Fruit fly (Drosophila melanogaster) whole organism, embryonic: ENCODE measurements around the gene CG44271.

Experiments
- Atf6 ChIP-seq: fragments of 200-800 bp; sonication (Bioruptor generic); IDR thresholded peaks from 2 replicates; pipeline ENCODE4 v1.3.6; 2022; ENCODE audit warnings: missing biosample characterization, missing genetic modification characterization
- Awh ChIP-seq: fragments of 200-800 bp; sonication (Bioruptor generic); IDR thresholded peaks from 2 replicates; pipeline ENCODE4, ENCODE4 v1.3.6; 2022; ENCODE audit warnings: missing biosample characterization, missing genetic modification characterization
- BEAF-32 ChIP-seq: fragments of 200-800 bp; sonication (Bioruptor generic); optimal IDR thresholded peaks from 3 replicates; lab custom pipeline; 2017; ENCODE audit warnings: missing biosample characterization, missing genetic modification characterization, mild to moderate bottlenecking, moderate library complexity, missing genetic modification reagents
- Bteb2 ChIP-seq: fragments of 200-800 bp; sonication (Bioruptor generic); optimal IDR thresholded peaks from 2 replicates; lab custom pipeline; 2016; ENCODE audit warnings: missing biosample characterization, missing genetic modification characterization
- CG10147 ChIP-seq: fragments of 200-800 bp; sonication (Bioruptor generic); optimal IDR thresholded peaks from 2 replicates; lab custom pipeline; 2019; ENCODE audit warnings: missing biosample characterization, mild to moderate bottlenecking, missing genetic modification characterization, moderate library complexity
- CG10366 ChIP-seq: fragments of 200-800 bp; sonication (Bioruptor generic); IDR thresholded peaks from 2 replicates; pipeline ENCODE4 v1.3.6; 2022; ENCODE audit warnings: missing biosample characterization, missing genetic modification characterization
- CG10431 ChIP-seq: fragments of 200-800 bp; sonication (Bioruptor generic); optimal IDR thresholded peaks from 3 replicates; lab custom pipeline; 2018; ENCODE audit warnings: missing biosample characterization, mild to moderate bottlenecking, missing genetic modification characterization
- CG11247 ChIP-seq: fragments of 200-800 bp; sonication (Bioruptor generic); IDR thresholded peaks from 2 replicates; pipeline ENCODE4 v1.3.6; 2022; ENCODE audit warnings: missing biosample characterization, missing genetic modification characterization
- CG11696 ChIP-seq: fragments of 200-800 bp; sonication (Bioruptor generic); IDR thresholded peaks from 2 replicates; pipeline ENCODE4 v1.3.6; 2022; ENCODE audit warnings: missing biosample characterization, missing genetic modification characterization
- CG12299 ChIP-seq: fragments of 200-800 bp; sonication (Bioruptor generic); optimal IDR thresholded peaks from 2 replicates; lab custom pipeline; 2018; ENCODE audit warnings: missing biosample characterization, mild to moderate bottlenecking, missing genetic modification characterization
- CG12391 ChIP-seq: fragments of 200-800 bp; sonication (Bioruptor generic); optimal IDR thresholded peaks from 3 replicates; lab custom pipeline; 2018; ENCODE audit warnings: missing biosample characterization, mild to moderate bottlenecking, missing genetic modification characterization, moderate library complexity
- CG12769 ChIP-seq: fragments of 200-800 bp; sonication (Bioruptor generic); optimal IDR thresholded peaks from 2 replicates; lab custom pipeline; 2019; ENCODE audit warnings: missing biosample characterization, mild to moderate bottlenecking, missing genetic modification characterization, moderate library complexity
- CG14710 ChIP-seq: fragments of 200-800 bp; sonication (Bioruptor generic); optimal IDR thresholded peaks from 3 replicates; lab custom pipeline; 2019; ENCODE audit warnings: missing biosample characterization, mild to moderate bottlenecking, missing genetic modification characterization, moderate library complexity
- CG15514 ChIP-seq: fragments of 200-800 bp; sonication (Bioruptor generic); optimal IDR thresholded peaks from 3 replicates; lab custom pipeline; 2017; ENCODE audit warnings: missing biosample characterization, missing genetic modification characterization, mild to moderate bottlenecking, moderate library complexity, missing genetic modification reagents
- CG16863 ChIP-seq: fragments of 200-800 bp; sonication (Bioruptor generic); optimal IDR thresholded peaks from 3 replicates; lab custom pipeline; 2016; ENCODE audit warnings: missing biosample characterization, missing genetic modification characterization
- CG17359 ChIP-seq: fragments of 200-800 bp; sonication (Bioruptor generic); optimal IDR thresholded peaks from 3 replicates; lab custom pipeline; 2018; ENCODE audit warnings: missing biosample characterization, mild to moderate bottlenecking, missing genetic modification characterization, moderate library complexity
- CG17912 ChIP-seq: fragments of 200-800 bp; sonication (Bioruptor generic); optimal IDR thresholded peaks from 2 replicates; lab custom pipeline; 2018; ENCODE audit warnings: missing biosample characterization, mild to moderate bottlenecking, missing genetic modification characterization
- CG18476 ChIP-seq: fragments of 200-800 bp; sonication (Bioruptor generic); optimal IDR thresholded peaks from 2 replicates; lab custom pipeline; 2016; ENCODE audit warnings: missing biosample characterization, mild to moderate bottlenecking, missing genetic modification characterization
- CG18764 ChIP-seq: fragments of 200-800 bp; sonication (Bioruptor generic); optimal IDR thresholded peaks from 3 replicates; lab custom pipeline; 2016; ENCODE audit warnings: missing biosample characterization, missing genetic modification characterization
- CG4328 ChIP-seq: fragments of 200-800 bp; sonication (Bioruptor generic); optimal IDR thresholded peaks from 3 replicates; lab custom pipeline; 2017; ENCODE audit warnings: missing biosample characterization, missing genetic modification reagents, missing genetic modification characterization
- CG4707 ChIP-seq: fragments of 200-800 bp; sonication (Bioruptor generic); optimal IDR thresholded peaks from 2 replicates; lab custom pipeline; 2018; ENCODE audit warnings: missing biosample characterization, mild to moderate bottlenecking, missing genetic modification characterization, moderate library complexity
- CG4820 ChIP-seq: fragments of 200-800 bp; sonication (Bioruptor generic); optimal IDR thresholded peaks from 3 replicates; lab custom pipeline; 2016; ENCODE audit warnings: missing biosample characterization, missing genetic modification characterization
- CG4854 ChIP-seq: fragments of 200-800 bp; sonication (Bioruptor generic); optimal IDR thresholded peaks from 2 replicates; lab custom pipeline; 2016; ENCODE audit warnings: missing biosample characterization, missing genetic modification characterization, inconsistent platforms
- CG6175 ChIP-seq: fragments of 200-800 bp; sonication (Bioruptor generic); IDR thresholded peaks from 3 replicates; pipeline ENCODE4 v1.3.6; 2022; ENCODE audit warnings: missing biosample characterization, missing genetic modification characterization
- CG8089 ChIP-seq: fragments of 200-800 bp; sonication (Bioruptor generic); optimal IDR thresholded peaks from 3 replicates; lab custom pipeline; 2016; ENCODE audit warnings: missing biosample characterization, missing genetic modification characterization
- CG8388 ChIP-seq: fragments of 200-800 bp; sonication (Bioruptor generic); optimal IDR thresholded peaks from 2 replicates; lab custom pipeline; 2019; ENCODE audit warnings: missing biosample characterization, mild to moderate bottlenecking, missing genetic modification characterization, moderate library complexity
- CrebB ChIP-seq: fragments of 200-800 bp; sonication (Bioruptor generic); optimal IDR thresholded peaks from 3 replicates; lab custom pipeline; 2018; ENCODE audit warnings: missing biosample characterization, mild to moderate bottlenecking, missing genetic modification characterization
- HmgZ ChIP-seq: fragments of 200-800 bp; sonication (Bioruptor generic); optimal IDR thresholded peaks from 2 replicates; lab custom pipeline; 2018; ENCODE audit warnings: missing biosample characterization, mild to moderate bottlenecking, missing genetic modification characterization
- Kr ChIP-seq: fragments of 200-800 bp; sonication (Bioruptor generic); optimal IDR thresholded peaks from 2 replicates; lab custom pipeline; 2017; ENCODE audit warnings: missing biosample characterization, mild to moderate bottlenecking, missing genetic modification characterization
- NC2α ChIP-seq: fragments of 200-800 bp; sonication (Bioruptor generic); optimal IDR thresholded peaks from 2 replicates; lab custom pipeline; 2016; ENCODE audit warnings: missing biosample characterization, missing genetic modification characterization
- Ptx1 ChIP-seq: fragments of 200-800 bp; sonication (Bioruptor generic); IDR thresholded peaks from 2 replicates; pipeline ENCODE4 v1.3.6; 2022; ENCODE audit warnings: missing biosample characterization, missing genetic modification characterization
- Ravus ChIP-seq: fragments of 200-800 bp; sonication (Bioruptor generic); IDR thresholded peaks from 2 replicates; pipeline ENCODE4 v1.3.6; 2022; ENCODE audit warnings: missing biosample characterization, missing genetic modification characterization
- Ssrp ChIP-seq: fragments of 200-800 bp; sonication (Bioruptor generic); optimal IDR thresholded peaks from 2 replicates; lab custom pipeline; 2018; ENCODE audit warnings: missing biosample characterization, mild to moderate bottlenecking, missing genetic modification characterization, moderate library complexity
- Tbp ChIP-seq: fragments of >200 bp; optimal IDR thresholded peaks from 2 replicates; lab custom pipeline; 2018; ENCODE audit warnings: missing biosample characterization, missing genetic modification characterization
- Usf ChIP-seq: fragments of 200-800 bp; sonication (Bioruptor generic); optimal IDR thresholded peaks from 2 replicates; lab custom pipeline; 2017; ENCODE audit warnings: missing genotype, missing biosample characterization, missing genetic modification characterization
- abd-A ChIP-seq: fragments of 200-800 bp; sonication (Bioruptor generic); optimal IDR thresholded peaks from 3 replicates; lab custom pipeline; 2019; ENCODE audit warnings: missing biosample characterization, mild to moderate bottlenecking, missing genetic modification characterization, moderate library complexity
- crol ChIP-seq: fragments of 200-800 bp; sonication (Bioruptor generic); IDR thresholded peaks from 2 replicates; pipeline ENCODE4 v1.3.6; 2022; ENCODE audit warnings: missing biosample characterization, missing genetic modification characterization
- emc ChIP-seq: fragments of 200-800 bp; sonication (Bioruptor generic); optimal IDR thresholded peaks from 2 replicates; lab custom pipeline; 2016; ENCODE audit warnings: missing biosample characterization, missing genetic modification characterization
- ems ChIP-seq: fragments of 200-800 bp; sonication (Bioruptor generic); optimal IDR thresholded peaks from 3 replicates; lab custom pipeline; 2016; ENCODE audit warnings: missing biosample characterization, missing genetic modification characterization
- eve ChIP-seq, 2 experiments: fragments of >200 bp; optimal IDR thresholded peaks; 2 replicates each; lab custom pipeline; 2017; ENCODE audit warnings: missing biosample characterization in 2 of 2, missing genetic modification characterization in 2 of 2
- fd102C ChIP-seq: fragments of 200-800 bp; sonication (Bioruptor generic); optimal IDR thresholded peaks from 2 replicates; lab custom pipeline; 2018; ENCODE audit warnings: missing biosample characterization, mild to moderate bottlenecking, missing genetic modification characterization, moderate library complexity
- gro ChIP-seq: fragments of 200-800 bp; sonication (Bioruptor generic); optimal IDR thresholded peaks from 2 replicates; lab custom pipeline; 2016; ENCODE audit warnings: missing biosample characterization, missing genetic modification characterization
- hb ChIP-seq: fragments of 200-800 bp; sonication (Bioruptor generic); IDR thresholded peaks from 3 replicates; pipeline ENCODE4 v1.3.6; 2022; ENCODE audit warnings: missing biosample characterization, missing genetic modification characterization; ENCODE audit not compliant: partially characterized antibody
- lab ChIP-seq: fragments of 200-800 bp; sonication (Bioruptor generic); optimal IDR thresholded peaks from 3 replicates; lab custom pipeline; 2017; ENCODE audit warnings: missing biosample characterization, missing genetic modification characterization, mild to moderate bottlenecking, moderate library complexity, missing genetic modification reagents
- nmo ChIP-seq: fragments of 200-800 bp; sonication (Bioruptor generic); optimal IDR thresholded peaks from 2 replicates; lab custom pipeline; 2018; ENCODE audit warnings: missing biosample characterization, mild to moderate bottlenecking, missing genetic modification characterization, moderate library complexity
- psq ChIP-seq: fragments of 200-800 bp; sonication (Bioruptor generic); optimal IDR thresholded peaks from 2 replicates; lab custom pipeline; 2017; ENCODE audit warnings: missing biosample characterization, missing genetic modification characterization
- sd ChIP-seq: fragments of 200-800 bp; sonication (Bioruptor generic); optimal IDR thresholded peaks from 3 replicates; lab custom pipeline; 2018; ENCODE audit warnings: missing biosample characterization, mild to moderate bottlenecking, missing genetic modification characterization, moderate library complexity
- sens ChIP-seq: fragments of 200-800 bp; sonication (Bioruptor generic); peaks from one replicate; lab custom pipeline; 2016; ENCODE audit warnings: missing biosample characterization, missing genetic modification characterization
- sr ChIP-seq: fragments of 200-800 bp; sonication (Bioruptor generic); IDR thresholded peaks from 3 replicates; pipeline ENCODE4 v1.3.6; 2022; ENCODE audit warnings: missing biosample characterization, missing genetic modification characterization
- ssp ChIP-seq: fragments of 200-800 bp; sonication (Bioruptor generic); IDR thresholded peaks from 2 replicates; pipeline ENCODE4 v1.3.6; 2022; ENCODE audit warnings: missing biosample characterization, missing genetic modification characterization
- trem ChIP-seq: fragments of 200-800 bp; optimal IDR thresholded peaks from 3 replicates; lab custom pipeline; 2019; ENCODE audit warnings: missing biosample characterization, mild to moderate bottlenecking, missing genetic modification characterization, moderate library complexity
- zen2 ChIP-seq: fragments of 200-800 bp; sonication (Bioruptor generic); IDR thresholded peaks from 3 replicates; pipeline ENCODE4 v1.3.6; 2022; ENCODE audit warnings: missing biosample characterization, missing genetic modification characterization; ENCODE audit not compliant: partially characterized antibody

CG44271 gene

DNA sequence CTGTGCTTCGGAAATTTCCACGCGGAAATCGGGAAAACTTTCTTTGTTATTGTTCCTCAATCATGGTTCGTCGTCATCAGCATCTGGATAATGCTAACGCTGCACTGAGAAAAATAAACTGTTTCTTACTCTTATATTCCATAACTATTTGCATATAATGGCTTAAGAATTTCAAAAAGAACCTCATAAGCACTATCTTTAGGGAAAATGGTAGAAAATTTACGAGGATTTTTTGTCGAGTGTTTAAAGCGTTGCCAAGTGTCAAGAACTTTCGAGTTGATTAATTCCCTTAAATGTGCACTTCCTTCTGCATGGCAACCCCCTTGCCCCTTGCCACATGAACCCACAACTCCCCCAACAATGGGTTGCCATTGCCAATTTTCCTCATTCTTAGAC lies 40.3 kb upstream of the CG44271 start:
- TF ChIP-seq CG17359 (peak; percentile 68), CG8089 (GFP tag; lab: Kevin White, UChicago) (peak; percentile 12), Ssrp (peak; percentile 66), Ravus (no peak), NC2α (peak; percentile 48), CrebB (tag; lab: Kevin White, UChicago) (no peak), zen2 (GFP tag; lab: Robert Waterston, UW) (no peak), Awh (GFP tag; lab: Robert Waterston, UW) (no peak), CG4328 (GFP tag; lab: Kevin White, UChicago) (no peak), ems (GFP tag; lab: Kevin White, UChicago) (no peak), CG4707 (GFP tag; lab: Kevin White, UChicago) (no peak), CG4854 (peak; percentile 63), Usf (GFP tag; lab: Kevin White, UChicago) (no peak), eve (GFP tag; optimal IDR thresholded peaks at IDR 0.05; lab: Kevin White, UChicago) (peak in 1 of 2 experiments; percentile 88), nmo (peak; percentile 77), ssp (no peak; the same call in 1 of the 2 replicates), CG6175 (GFP tag; lab: Robert Waterston, UW) (no peak), CG11696 (GFP tag; lab: Robert Waterston, UW) (no peak), BEAF-32 (GFP tag; lab: Kevin White, UChicago) (no peak), sr (no peak), CG12769 (tag; lab: Kevin White, UChicago) (no peak), CG17912 (GFP tag; lab: Kevin White, UChicago) (no peak), fd102C (GFP tag; lab: Kevin White, UChicago) (no peak), CG18764 (peak; percentile 57), CG16863 (no peak), Ptx1 (GFP tag; lab: Robert Waterston, UW) (peak; percentile 53), abd-A (no peak), CG4820 (GFP tag; lab: Kevin White, UChicago) (peak; percentile 62), Kr (GFP tag; lab: Kevin White, UChicago) (no peak), sens (GFP tag; lab: Kevin White, UChicago) (peak; percentile 83), Bteb2 (no peak), psq (no peak), Tbp (GFP tag; lab: Kevin White, UChicago) (no peak), CG10366 (GFP tag; lab: Robert Waterston, UW) (peak; percentile 46), CG12391 (tag; lab: Kevin White, UChicago) (peak; percentile 44), CG15514 (GFP tag; lab: Kevin White, UChicago) (no peak), HmgZ (no peak), crol (GFP tag; lab: Robert Waterston, UW) (no peak), CG8388 (GFP tag; lab: Kevin White, UChicago) (peak; percentile 74), lab (GFP tag; lab: Kevin White, UChicago) (no peak), gro (GFP tag; lab: Kevin White, UChicago) (no peak), CG11247 (GFP tag; lab: Robert Waterston, UW) (no peak; the same call in 1 of the 2 replicates), CG10431 (GFP tag; lab: Kevin White, UChicago) (no peak), CG12299 (tag; lab: Kevin White, UChicago) (no peak), CG14710 (tag; lab: Kevin White, UChicago) (peak; percentile 38), CG18476 (GFP tag; lab: Kevin White, UChicago) (peak; percentile 23), Atf6 (GFP tag; lab: Robert Waterston, UW) (peak; percentile 32), trem (tag; lab: Kevin White, UChicago) (peak; percentile 61), sd (tag; lab: Kevin White, UChicago) (no peak), hb (GFP tag; lab: Robert Waterston, UW) (no peak), emc (no peak), CG10147 (GFP tag; lab: Kevin White, UChicago) (peak; percentile 4)
